Worm (Caenorhabditis elegans): ENCODE results near the gene srsx-17.

DNA sequence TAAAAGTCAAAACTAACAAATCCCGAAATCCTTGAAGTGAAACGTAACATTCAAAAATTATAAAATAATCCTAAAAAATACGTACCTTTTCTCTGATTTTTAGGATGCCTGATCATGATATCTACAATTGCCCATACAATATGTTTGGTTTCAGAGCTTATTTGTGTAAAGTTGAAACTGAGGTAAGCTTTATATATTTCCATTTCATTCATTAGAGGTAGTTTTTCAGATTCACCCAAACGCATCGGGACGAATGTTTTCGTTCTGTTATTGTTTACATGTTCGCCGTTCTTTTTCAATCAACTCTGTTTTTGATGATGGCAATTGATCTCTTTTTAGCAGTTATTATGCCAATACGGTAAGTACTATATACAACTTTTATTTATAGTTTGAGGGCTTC lies 559 bp downstream of the srsx-17 start:
- TF ChIP-seq W03F9.2 (tag; optimal IDR thresholded peaks at IDR 0.05) (no peak), dao-5 (tag; optimal IDR thresholded peaks at IDR 0.05) (no peak), him-1 (tag; optimal IDR thresholded peaks at IDR 0.05) (no peak)

Measured in whole organism, L4/young adult.